Worm (Caenorhabditis elegans): Measurements from ENCODE around the gene gcy-3.

gcy-3 gene

DNA sequence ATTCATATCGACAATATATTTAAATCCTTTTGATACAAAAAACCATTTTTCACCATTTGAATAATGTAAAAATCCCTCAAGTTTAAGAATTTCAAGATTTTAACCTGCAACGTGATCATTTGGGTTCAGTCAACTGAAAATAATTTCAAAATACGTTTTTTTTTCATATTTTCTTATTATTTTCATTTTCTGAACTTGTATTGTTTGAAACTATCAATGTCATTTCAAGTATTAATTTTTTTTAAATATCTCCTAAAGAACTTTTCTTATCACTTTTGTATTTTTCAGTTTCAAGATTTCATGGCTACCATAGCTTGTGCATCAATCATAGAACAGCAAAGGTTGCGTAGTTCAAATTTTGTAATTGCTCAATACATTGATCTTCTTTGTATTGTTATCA lies 24.9 kb upstream of the gcy-3 start, which contains the start of gene sra-9:
sra-9 (plus strand) TSS at position 301 of the 400 bp plus-strand sequence.
- TF ChIP-seq nhr-43 (tag; optimal IDR thresholded peaks at IDR 0.05; ENCODE audit: poor library complexity, severe bottlenecking), result no peak
- TF ChIP-seq fos-1 (tag; optimal IDR thresholded peaks at IDR 0.05), result no peak
- no peak for TF ChIP-seq ztf-4 (tag; optimal IDR thresholded peaks at IDR 0.05)
- no peak for TF ChIP-seq eor-1 (tag; optimal IDR thresholded peaks at IDR 0.05)
- no peak for TF ChIP-seq ama-1 (optimal IDR thresholded peaks at IDR 0.05)
- TF ChIP-seq nhr-67 (tag; optimal IDR thresholded peaks at IDR 0.05), result no peak
- no peak for TF ChIP-seq jun-1 (tag; optimal IDR thresholded peaks at IDR 0.05)
- TF ChIP-seq pqm-1 (tag; optimal IDR thresholded peaks at IDR 0.05), result no peak
- TF ChIP-seq daf-12 (tag; optimal IDR thresholded peaks at IDR 0.05), result no peak
- TF ChIP-seq skn-1 (tag; optimal IDR thresholded peaks at IDR 0.05), result no peak
- TF ChIP-seq ceh-28 (tag; optimal IDR thresholded peaks at IDR 0.05), result no peak
- TF ChIP-seq R02D3.7 (tag; optimal IDR thresholded peaks at IDR 0.05), result no peak
- no peak for TF ChIP-seq ceh-82 (tag; optimal IDR thresholded peaks at IDR 0.05)
- no peak for TF ChIP-seq ztf-11 (tag; optimal IDR thresholded peaks at IDR 0.05)
- TF ChIP-seq fkh-2 (tag; optimal IDR thresholded peaks at IDR 0.05), result no peak
- no peak for TF ChIP-seq zag-1 (tag; optimal IDR thresholded peaks at IDR 0.05)

DNA sequence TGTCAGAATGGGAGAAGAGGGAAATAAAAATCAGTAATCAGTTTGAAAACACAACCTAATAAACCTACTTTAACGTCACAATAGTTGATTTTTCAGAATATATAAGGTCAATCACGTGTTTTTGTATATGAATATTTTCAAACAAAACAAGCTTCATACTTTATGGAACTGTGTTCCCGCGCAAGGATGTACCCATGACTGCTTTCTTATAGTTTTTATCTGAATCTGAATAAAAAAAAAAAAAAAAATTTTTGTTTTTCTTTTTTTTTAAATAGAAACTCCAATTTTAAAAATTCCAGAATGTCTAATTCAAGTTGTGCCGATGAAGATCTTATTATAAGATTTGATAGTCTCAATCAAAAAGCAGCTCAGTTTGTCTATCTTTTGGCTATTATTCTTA lies 21.4 kb upstream of the gcy-3 start, which contains the start of gene sra-2:
sra-2 (plus strand) TSS at position 301 of the 400 bp plus-strand sequence.
- no peak for TF ChIP-seq unc-62 (GFP tag; optimal IDR thresholded peaks at IDR 0.05)
- TF ChIP-seq ceh-16 (tag; optimal IDR thresholded peaks at IDR 0.05), result no peak
- no peak for TF ChIP-seq skn-1 (tag; optimal IDR thresholded peaks at IDR 0.05)
- TF ChIP-seq pqm-1 (tag; optimal IDR thresholded peaks at IDR 0.05), result no peak
- no peak for TF ChIP-seq nhr-12 (tag; optimal IDR thresholded peaks at IDR 0.05)
- TF ChIP-seq hmg-11 (tag; optimal IDR thresholded peaks at IDR 0.05), result no peak
- no peak for TF ChIP-seq zag-1 (tag; optimal IDR thresholded peaks at IDR 0.05)
- TF ChIP-seq fkh-10 (GFP tag; optimal IDR thresholded peaks at IDR 0.05), result no peak
- TF ChIP-seq ZK546.5 (tag; optimal IDR thresholded peaks at IDR 0.05), result no peak
- TF ChIP-seq elt-2 (tag; optimal IDR thresholded peaks at IDR 0.05), result no peak
- no peak for TF ChIP-seq elt-1 (tag; optimal IDR thresholded peaks at IDR 0.05)
- TF ChIP-seq R02D3.7 (tag; optimal IDR thresholded peaks at IDR 0.05), result no peak
- TF ChIP-seq elt-3 (tag; optimal IDR thresholded peaks at IDR 0.05), result no peak
- no peak for TF ChIP-seq pha-4 (tag; optimal IDR thresholded peaks at IDR 0.05)

DNA sequence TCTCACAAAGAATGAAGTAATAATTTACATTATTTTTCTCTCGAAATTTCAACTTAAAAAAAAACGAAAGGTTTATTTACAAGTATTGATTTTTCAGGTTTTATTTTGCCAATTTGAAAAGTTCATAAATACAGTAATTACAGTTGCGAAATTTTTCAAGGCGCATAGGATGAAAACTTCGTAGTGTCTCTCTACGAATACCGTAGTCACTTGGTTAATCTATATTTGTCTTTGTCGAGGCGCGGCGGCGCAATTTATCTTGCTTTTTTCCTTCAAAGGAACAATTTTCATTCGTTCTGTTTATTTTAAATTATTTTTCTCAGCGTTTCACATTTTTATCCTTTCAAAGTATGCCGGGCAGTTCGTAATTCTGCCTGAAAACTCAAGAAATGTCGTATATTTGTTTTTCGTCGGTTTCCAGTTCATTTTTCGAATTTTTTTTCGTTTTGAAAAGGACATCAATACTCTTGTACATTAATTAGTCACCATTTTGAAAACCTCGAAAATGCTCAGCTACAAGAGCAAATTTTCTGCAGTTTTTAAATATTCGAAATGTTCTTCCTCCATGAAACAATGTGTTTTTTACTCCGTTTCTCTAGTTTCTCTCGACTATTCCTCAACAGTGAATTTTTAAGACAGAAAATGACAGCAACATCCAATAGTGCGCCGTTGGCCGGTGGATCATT lies 16.6 kb upstream of the gcy-3 start, which contains the start of gene mex-6:
mex-6 (plus strand) TSS at position 636 of the 686 bp plus-strand sequence.
- TF ChIP-seq elt-1 (tag; optimal IDR thresholded peaks at IDR 0.05), result no peak
- no peak for TF ChIP-seq nhr-43 (tag; optimal IDR thresholded peaks at IDR 0.05; ENCODE audit: poor library complexity, severe bottlenecking)
- no peak for TF ChIP-seq fkh-10 (GFP tag; optimal IDR thresholded peaks at IDR 0.05)
- TF ChIP-seq pqm-1 (tag; optimal IDR thresholded peaks at IDR 0.05), result no peak
- no peak for TF ChIP-seq eor-1 (tag; optimal IDR thresholded peaks at IDR 0.05)
- TF ChIP-seq mdl-1 (tag; optimal IDR thresholded peaks at IDR 0.05), result no peak
- TF ChIP-seq nhr-23 (tag; optimal IDR thresholded peaks at IDR 0.05), result no peak
- no peak for TF ChIP-seq ama-1 (optimal IDR thresholded peaks at IDR 0.05)
- TF ChIP-seq snpc-4 (tag; optimal IDR thresholded peaks at IDR 0.05), result no peak
- no peak for TF ChIP-seq lin-15B (tag; optimal IDR thresholded peaks at IDR 0.05)
- TF ChIP-seq nhr-237 (tag; optimal IDR thresholded peaks at IDR 0.05), result no peak

DNA sequence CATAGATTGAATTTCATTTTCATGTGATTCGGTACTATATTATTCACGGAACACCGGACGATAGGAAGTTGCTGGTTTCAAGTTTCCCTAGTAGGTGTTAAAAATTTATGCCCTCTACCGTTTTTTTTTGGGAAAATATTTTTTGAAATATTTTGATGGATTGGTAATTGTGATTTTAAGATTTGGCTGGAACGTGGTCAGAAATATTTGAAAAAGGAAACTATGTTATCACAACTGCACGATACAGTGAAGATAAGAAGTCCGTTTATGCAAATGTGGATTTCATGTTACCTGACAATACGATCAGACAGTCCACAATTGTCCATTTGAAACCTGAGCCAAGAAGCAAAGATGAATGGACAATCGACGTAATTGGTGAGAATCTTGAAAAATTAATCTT lies 15.9 kb upstream of the gcy-3 start, which contains the start of gene AH6.17:
AH6.17 (plus strand) TSS at position 185 of the 400 bp plus-strand sequence.
- TF ChIP-seq nhr-67 (tag; optimal IDR thresholded peaks at IDR 0.05), result no peak
- no peak for TF ChIP-seq ztf-11 (tag; optimal IDR thresholded peaks at IDR 0.05)
- no peak for TF ChIP-seq nhr-43 (tag; optimal IDR thresholded peaks at IDR 0.05; ENCODE audit: poor library complexity, severe bottlenecking)
- TF ChIP-seq zag-1 (tag; optimal IDR thresholded peaks at IDR 0.05), result no peak
- no peak for TF ChIP-seq daf-12 (tag; optimal IDR thresholded peaks at IDR 0.05)

DNA sequence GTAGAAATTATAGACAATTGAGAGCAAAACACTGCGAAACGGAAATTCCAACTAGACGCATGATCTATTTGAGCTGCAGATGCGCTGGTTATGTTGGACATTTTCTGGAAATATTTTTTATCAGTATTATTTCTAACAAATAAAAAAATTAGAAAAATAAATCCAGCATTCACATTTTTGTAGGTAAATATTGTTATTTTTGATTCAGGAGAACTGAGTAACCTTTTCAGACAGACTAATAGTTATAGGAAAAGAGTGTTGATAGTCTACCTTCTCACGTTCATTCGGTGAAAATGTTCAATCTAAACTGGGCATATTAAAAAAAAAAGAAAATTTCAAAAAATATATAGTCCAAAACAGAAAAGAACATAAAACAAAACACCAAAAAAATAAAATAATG lies 14.5 kb upstream of the gcy-3 start, which contains the start of gene sra-1:
sra-1 (minus strand) TSS at position 101 of the 400 bp plus-strand sequence.
- no peak for TF ChIP-seq nhr-11 (tag; optimal IDR thresholded peaks at IDR 0.05)
- TF ChIP-seq skn-1 (tag; optimal IDR thresholded peaks at IDR 0.05), result no peak
- no peak for TF ChIP-seq nhr-23 (tag; optimal IDR thresholded peaks at IDR 0.05)
